Worm (Caenorhabditis elegans): Measurements from ENCODE around the gene mans-4.

DNA sequence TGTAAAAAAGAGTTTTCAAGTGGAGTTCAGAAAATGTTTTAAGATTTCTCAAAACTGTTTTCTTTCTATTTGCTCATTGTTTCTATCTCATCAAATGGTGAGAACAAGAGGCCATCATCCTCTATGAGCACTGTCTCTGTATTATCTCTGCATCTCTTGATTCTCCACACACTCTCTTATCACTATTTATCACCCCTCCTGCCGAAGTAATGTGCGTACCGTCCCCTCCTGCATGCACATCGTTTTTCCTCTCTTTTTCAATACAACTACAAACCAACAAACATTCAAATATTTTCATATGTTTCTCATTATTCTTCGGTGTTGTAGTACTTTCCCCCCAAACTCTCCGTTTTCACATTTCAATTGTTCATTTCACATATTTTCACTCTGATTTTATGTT is 38.1 kb upstream of the mans-4 start:
- TF ChIP-seq ama-1 (optimal IDR thresholded peaks at IDR 0.05) (no peak), gmeb-1 (tag; optimal IDR thresholded peaks at IDR 0.05) (no peak), R02D3.7 (tag; optimal IDR thresholded peaks at IDR 0.05) (no peak), ZK546.5 (tag; optimal IDR thresholded peaks at IDR 0.05) (no peak), skn-1 (tag; optimal IDR thresholded peaks at IDR 0.05) (no peak), ceh-16 (tag; optimal IDR thresholded peaks at IDR 0.05) (no peak), mdl-1 (tag; optimal IDR thresholded peaks at IDR 0.05) (no peak), lin-39 (tag; optimal IDR thresholded peaks at IDR 0.05) (no peak), ztf-4 (tag; optimal IDR thresholded peaks at IDR 0.05) (no peak), nhr-25 (tag; optimal IDR thresholded peaks at IDR 0.05) (no peak)

Measured in whole organism, L2 larva.